Worm (Caenorhabditis elegans) whole organism, midembryonic: ENCODE results near the gene str-156.
A peak's percentile ranks its signal among the peaks of the same experiment; 100 is the strongest.

Source experiments
- flt-1 ChIP-seq: fragments of 200-800 bp; sonication (Bioruptor generic); IDR thresholded peaks from 2 replicates; pipeline ENCODE4 v1.3.6; 2022; ENCODE audit warnings: missing genetic modification characterization, missing compliant biosample characterization
- klf-2 ChIP-seq: fragments of 200-800 bp; sonication (Bioruptor generic); conservative IDR thresholded peaks from 2 replicates; pipeline ENCODE4 v1.3.6; 2022; ENCODE audit warnings: missing genetic modification reagents, missing genetic modification characterization, missing compliant biosample characterization
- med-1 ChIP-seq: sonication (generic microtip); optimal IDR thresholded peaks from 2 replicates; lab custom pipeline; 2017; ENCODE audit warnings: missing genetic modification characterization, mild to moderate bottlenecking, missing compliant biosample characterization, antibody characterized with exemption, missing genetic modification reagents; ENCODE audit not compliant: insufficient read depth
- ref-1 ChIP-seq: fragments of 200-800 bp; sonication (Bioruptor generic); conservative IDR thresholded peaks from 2 replicates; pipeline ENCODE4 v1.3.6; 2022; ENCODE audit warnings: missing genetic modification reagents, missing genetic modification characterization, missing compliant biosample characterization
- tab-1 ChIP-seq: fragments of 200-800 bp; sonication (Bioruptor generic); IDR thresholded peaks from 2 replicates; pipeline ENCODE4 v1.3.6; 2022; ENCODE audit warnings: missing genetic modification characterization, missing compliant biosample characterization
- ztf-23 ChIP-seq: fragments of 200-800 bp; sonication (Bioruptor generic); IDR thresholded peaks from 2 replicates; pipeline ENCODE4 v1.3.6; 2022; ENCODE audit warnings: missing genetic modification reagents, missing genetic modification characterization, missing compliant biosample characterization
- ztf-29 ChIP-seq: fragments of 200-800 bp; sonication (Bioruptor generic); IDR thresholded peaks from 2 replicates; pipeline ENCODE4 v1.3.6; 2022; ENCODE audit warnings: missing genetic modification reagents, missing genetic modification characterization, missing compliant biosample characterization

DNA sequence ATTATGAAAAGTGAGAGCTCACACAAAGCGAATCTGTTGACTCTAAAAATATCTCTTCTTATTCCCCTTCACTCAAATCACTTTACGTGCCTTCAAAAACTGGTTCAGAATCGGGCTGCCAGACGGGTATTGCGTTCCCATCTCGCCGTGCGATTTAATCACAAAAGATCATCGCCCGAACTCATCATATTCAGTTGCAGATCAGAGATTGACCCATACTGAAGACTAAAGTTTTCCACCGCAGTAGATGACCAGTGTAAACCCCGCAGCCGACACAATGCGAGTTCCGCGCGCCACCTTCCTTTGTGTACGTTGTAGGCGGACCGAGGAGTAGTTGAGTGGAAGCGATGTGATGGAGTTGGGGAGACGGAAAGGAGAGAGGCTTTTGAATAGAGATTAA, 32.6 kb upstream of the str-156 start:
- TF ChIP-seq flt-1 (GFP tag; lab: Robert Waterston, UW): 0 out of 2 replicates have a peak, but pooled peaks have one; percentile 11
- no peak for TF ChIP-seq ztf-23 (GFP tag; lab: Robert Waterston, UW)
- TF ChIP-seq ref-1 (GFP tag; lab: Robert Waterston, UW): no peak
- TF ChIP-seq med-1 (GFP tag; lab: Kevin White, UChicago): no peak
- peak; percentile 27; the same call in 1 of the 2 replicates for TF ChIP-seq tab-1 (GFP tag; lab: Robert Waterston, UW)
- TF ChIP-seq ztf-29: no peak
- no peak for TF ChIP-seq klf-2
